Fruit fly (Drosophila melanogaster): Measurements from ENCODE around the gene Gr98a.

The Gr98a gene

dm6 chr3R:27502856-27503255, 15.1 kb downstream of the Gr98a start, which contains the start of gene CG5402:
Gene CG5402 (minus strand): TSS chr3R:27502956.
- TF ChIP-seq EcR (GFP tag; optimal IDR thresholded peaks at IDR 0.05) (no peak), usp (GFP tag; optimal IDR thresholded peaks at IDR 0.05) (no peak), Dll (optimal IDR thresholded peaks at IDR 0.05) (no peak), pan (optimal IDR thresholded peaks at IDR 0.05) (no peak), psq (optimal IDR thresholded peaks at IDR 0.05) (no peak), CG8478 (optimal IDR thresholded peaks at IDR 0.05) (no peak)

dm6 chr3R:27517157-27517556, 29.4 kb downstream of the Gr98a start, which contains the start of gene CG13972:
Gene CG13972 (minus strand): TSS chr3R:27517257.
- no peak for TF ChIP-seq EcR (GFP tag; optimal IDR thresholded peaks at IDR 0.05)
- TF ChIP-seq usp (GFP tag; optimal IDR thresholded peaks at IDR 0.05), result no peak
- TF ChIP-seq psq (optimal IDR thresholded peaks at IDR 0.05), result no peak
- TF ChIP-seq CG8478 (optimal IDR thresholded peaks at IDR 0.05), result no peak
- no peak for TF ChIP-seq Dll (optimal IDR thresholded peaks at IDR 0.05)
- TF ChIP-seq pan (optimal IDR thresholded peaks at IDR 0.05), result no peak

- TF ChIP-seq EcR (GFP tag; optimal IDR thresholded peaks at IDR 0.05), result no peak
- TF ChIP-seq pan (optimal IDR thresholded peaks at IDR 0.05), result no peak
- no peak for TF ChIP-seq CG8478 (optimal IDR thresholded peaks at IDR 0.05)
Observed at dm6 chr3R:27519879-27520278, 32.2 kb downstream of the Gr98a start.

dm6 chr3R:27520415-27520916, 32.7 kb downstream of the Gr98a start, which contains the start of gene CG12885:
Gene CG12885 (plus strand): TSS chr3R:27520866.
- no peak for TF ChIP-seq psq (optimal IDR thresholded peaks at IDR 0.05)

- no peak for TF ChIP-seq pan (optimal IDR thresholded peaks at IDR 0.05)
- TF ChIP-seq Dll (optimal IDR thresholded peaks at IDR 0.05), result no peak
- no peak for TF ChIP-seq usp (GFP tag; optimal IDR thresholded peaks at IDR 0.05)
- no peak for TF ChIP-seq CG8478 (optimal IDR thresholded peaks at IDR 0.05)
Observed at dm6 chr3R:27533225-27533624, 45.5 kb downstream of the Gr98a start.
